Worm (Caenorhabditis elegans): Measurements from ENCODE around the gene Y40A1A.3.

DNA sequence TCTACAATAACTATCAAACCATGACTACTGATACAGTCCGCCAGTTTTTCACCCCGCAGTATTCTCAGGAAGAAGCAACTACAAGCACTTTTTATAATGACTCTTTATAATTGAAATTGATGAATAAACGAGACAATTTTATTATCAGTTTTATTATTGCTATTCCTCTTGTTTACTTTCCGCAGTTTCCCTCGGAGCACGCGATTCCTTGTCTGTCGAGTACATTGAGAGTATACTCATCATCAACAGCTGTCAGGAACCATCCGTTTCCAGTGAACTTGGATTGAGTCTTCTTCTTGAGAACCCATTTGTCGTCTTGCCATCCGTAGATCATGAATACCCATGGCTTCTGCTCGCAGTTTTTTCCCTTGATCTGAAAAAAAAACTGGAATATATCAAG, 33.0 kb upstream of the Y40A1A.3 start:
- TF ChIP-seq flt-1 (GFP tag; IDR thresholded peaks at IDR 0.05): no peak
- no peak for TF ChIP-seq ztf-23 (GFP tag; IDR thresholded peaks at IDR 0.05)
- no peak for TF ChIP-seq ref-1 (GFP tag; conservative IDR thresholded peaks at IDR 0.05)
- no peak for TF ChIP-seq med-1 (GFP tag; optimal IDR thresholded peaks at IDR 0.05; ENCODE audit: insufficient read depth)

All from whole organism, midembryonic.